Worm (Caenorhabditis elegans): ENCODE results near the gene M03C11.9.

DNA sequence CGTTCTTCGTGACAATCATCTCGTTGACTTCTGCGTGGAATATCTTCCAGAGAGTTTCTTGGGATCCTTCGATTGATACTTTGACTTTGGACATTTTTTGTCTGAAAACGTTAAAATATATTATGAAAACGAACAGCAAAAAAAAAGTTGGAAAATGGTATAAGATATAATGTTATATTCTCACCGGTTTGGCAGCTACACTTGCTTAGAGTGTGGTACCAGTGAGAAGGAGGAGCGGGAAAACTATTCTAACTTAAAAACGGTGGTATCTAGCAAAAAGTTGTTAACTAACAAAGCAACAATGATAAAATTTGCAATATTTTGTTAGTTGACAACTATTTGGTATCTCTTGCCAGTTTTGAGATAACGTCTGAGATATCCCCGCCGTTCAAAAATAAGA lies 49.8 kb downstream of the M03C11.9 start, which contains the start of gene tbx-9:
- no peak for TF ChIP-seq hlh-11 (tag; optimal IDR thresholded peaks at IDR 0.05)
- no peak for TF ChIP-seq nhr-237 (tag; optimal IDR thresholded peaks at IDR 0.05)
- TF ChIP-seq egl-27 (tag; optimal IDR thresholded peaks at IDR 0.05): no peak
- no peak for TF ChIP-seq ceh-28 (tag; optimal IDR thresholded peaks at IDR 0.05)
- no peak for TF ChIP-seq unc-39 (tag; optimal IDR thresholded peaks at IDR 0.05)
- no peak for TF ChIP-seq zag-1 (tag; optimal IDR thresholded peaks at IDR 0.05)
